Fruit fly (Drosophila melanogaster): Measurements from ENCODE around the gene CG4593.

dm6 chrX:6993350-6993749 lies 20.3 kb upstream of the CG4593 start, which contains the start of gene Inx7:
- TF ChIP-seq acj6 (GFP tag; optimal IDR thresholded peaks at IDR 0.05) (no peak), pdm3 (GFP tag; optimal IDR thresholded peaks at IDR 0.05) (no peak), Sox102F (GFP tag; optimal IDR thresholded peaks at IDR 0.05) (no peak), Blimp-1 (GFP tag; optimal IDR thresholded peaks at IDR 0.05) (no peak), CG10669 (GFP tag; optimal IDR thresholded peaks at IDR 0.05) (no peak)

Measured in whole organism, prepupa.